Comparison of ENCODE assay signal across 5 fruit fly cellular contexts in the genomic region with DNA sequence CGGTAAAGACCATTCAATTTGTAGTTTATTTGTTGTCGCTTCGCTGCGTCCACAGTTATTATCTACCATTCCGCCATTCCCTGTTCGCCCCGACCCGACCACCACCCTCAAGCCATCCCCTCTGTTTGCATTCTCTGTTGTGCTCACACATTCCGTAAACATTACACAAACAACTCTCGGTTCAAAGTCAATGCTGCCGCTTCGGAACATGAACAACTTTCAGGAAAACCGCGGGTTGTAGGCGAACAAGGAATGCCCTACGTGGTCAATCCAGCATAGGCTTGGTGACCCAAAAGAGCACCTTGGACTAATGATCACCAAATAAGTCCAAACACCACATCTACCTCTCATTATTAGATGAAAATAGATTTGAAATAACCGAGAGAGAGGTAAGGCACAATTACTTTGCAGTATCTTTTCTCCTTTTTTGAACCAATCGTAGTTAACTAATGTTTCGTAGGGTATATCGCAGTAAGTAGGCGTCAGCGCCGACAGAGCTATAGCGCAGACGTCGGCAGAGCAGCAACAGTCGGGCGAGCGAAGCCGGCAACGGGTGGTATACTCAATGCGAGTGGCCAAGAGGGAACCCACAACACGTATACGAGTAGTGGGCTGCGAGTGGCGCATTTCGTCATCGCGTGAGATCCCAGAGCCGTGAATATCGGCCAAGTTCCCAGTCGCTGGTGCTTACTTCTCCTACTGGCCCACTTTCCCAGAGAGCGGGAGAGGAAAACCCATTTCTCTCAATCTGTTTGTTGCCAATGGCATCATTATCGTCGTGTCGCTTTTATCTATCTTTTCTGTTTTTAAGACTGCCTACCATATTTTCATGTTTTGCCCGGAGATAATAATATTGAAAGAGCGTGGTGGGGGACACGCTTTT.
A peak's percentile ranks its signal among the peaks of the same experiment; 100 is the strongest.
TF ChIP-seq lines count a peak whose summit lies in the region.

No protein-coding gene starts in this region.

TF ChIP-seq in whole organism, adult, 20 proteins besides CTCF, POLR2A, EP300 and RAD21 (continued from another document):
- TF ChIP-seq CG12768 (GFP tag; optimal IDR thresholded peaks at IDR 0.05; lab: Kevin White, UChicago) (peak; percentile 89), Mnt (GFP tag; optimal IDR thresholded peaks at IDR 0.05; lab: Kevin White, UChicago) (peak; percentile 71), cic (GFP tag; optimal IDR thresholded peaks at IDR 0.05; lab: Kevin White, UChicago) (peak; percentile 69), Crg-1 (GFP tag; optimal IDR thresholded peaks at IDR 0.05; lab: Kevin White, UChicago) (peak; percentile 58), cnc (optimal IDR thresholded peaks at IDR 0.05; lab: Kevin White, UChicago) (no peak)

TF ChIP-seq in whole organism, embryonic, 481 proteins besides CTCF, POLR2A, EP300 and RAD21 (continued from another document and continues in another):
- TF ChIP-seq CG14050 (GFP tag; IDR thresholded peaks at IDR 0.05; lab: Robert Waterston, UW) (peak; percentile 96), CG34422 (GFP tag; IDR thresholded peaks at IDR 0.05; lab: Robert Waterston, UW) (peak; percentile 94), Hey (tag; optimal IDR thresholded peaks at IDR 0.05; lab: Kevin White, UChicago) (peak; percentile 60), CG10147 (GFP tag; optimal IDR thresholded peaks at IDR 0.05; lab: Kevin White, UChicago) (peak; percentile 97), D19A (tag; optimal IDR thresholded peaks at IDR 0.05; lab: Kevin White, UChicago) (peak; percentile 99), CG13123 (GFP tag; optimal IDR thresholded peaks at IDR 0.05; lab: Kevin White, UChicago) (peak; percentile 77), Xrp1 (GFP tag; IDR thresholded peaks at IDR 0.05; lab: Robert Waterston, UW) (peak; percentile 93), Camta (GFP tag; optimal IDR thresholded peaks at IDR 0.05; lab: Kevin White, UChicago) (peak; percentile 98), btn (GFP tag; optimal IDR thresholded peaks at IDR 0.05; lab: Kevin White, UChicago) (peak; percentile 97), Blimp-1 (GFP tag; optimal IDR thresholded peaks at IDR 0.05; lab: Kevin White, UChicago) (peak; percentile 96), CG33213 (GFP tag; optimal IDR thresholded peaks at IDR 0.05; lab: Kevin White, UChicago) (peak; percentile 97), al (GFP tag; IDR thresholded peaks at IDR 0.05; lab: Robert Waterston, UW) (peak; percentile 90), chinmo (GFP tag; IDR thresholded peaks at IDR 0.05; lab: Robert Waterston, UW; ENCODE audit: partially characterized antibody) (peak; percentile 94), HHEX (GFP tag; optimal IDR thresholded peaks at IDR 0.05; lab: Kevin White, UChicago) (peak; percentile 96), CG16863 (GFP tag; optimal IDR thresholded peaks at IDR 0.05; lab: Kevin White, UChicago) (peak; percentile 95), caup (GFP tag; optimal IDR thresholded peaks at IDR 0.05; lab: Kevin White, UChicago; ENCODE audit: severe bottlenecking) (peak; percentile 96), ssp (GFP tag; IDR thresholded peaks at IDR 0.05; lab: Robert Waterston, UW) (peak; percentile 85), usp (GFP tag; optimal IDR thresholded peaks at IDR 0.05; lab: Kevin White, UChicago) (no peak), toy (GFP tag; IDR thresholded peaks at IDR 0.05; lab: Robert Waterston, UW) (peak; percentile 77), Scr (GFP tag; IDR thresholded peaks at IDR 0.05; lab: Robert Waterston, UW; ENCODE audit: partially characterized antibody) (0 out of 2 replicates have a peak, but pooled peaks have one; percentile 24), sna (GFP tag; IDR thresholded peaks at IDR 0.05; lab: Robert Waterston, UW; ENCODE audit: partially characterized antibody) (0 out of 2 replicates have a peak, but pooled peaks have one; percentile 23), ci (GFP tag; IDR thresholded peaks at IDR 0.05; lab: Robert Waterston, UW) (peak; percentile 80), psq (GFP tag; optimal IDR thresholded peaks at IDR 0.05; lab: Kevin White, UChicago) (peak; percentile 94), Antp (GFP tag; optimal IDR thresholded peaks at IDR 0.05; lab: Kevin White, UChicago) (peak; percentile 99), lilli (GFP tag; optimal IDR thresholded peaks at IDR 0.05; lab: Kevin White, UChicago) (peak; percentile 96), sim (GFP tag; IDR thresholded peaks at IDR 0.05; lab: Robert Waterston, UW) (peak; percentile 63; the same call in 1 of the 2 replicates), H2.0 (GFP tag; IDR thresholded peaks at IDR 0.05; lab: Robert Waterston, UW) (peak; percentile 85)

TF ChIP-seq in whole organism, prepupa, 60 proteins besides CTCF, POLR2A, EP300 and RAD21 (continued from another document and continues in another):
- TF ChIP-seq dac (GFP tag; optimal IDR thresholded peaks at IDR 0.05; lab: Kevin White, UChicago): peak; percentile 59
- TF ChIP-seq CG9139 (GFP tag; optimal IDR thresholded peaks at IDR 0.05; lab: Kevin White, UChicago): peak; percentile 2
- TF ChIP-seq Eip93F (GFP tag; optimal IDR thresholded peaks at IDR 0.05; lab: Kevin White, UChicago): no peak
- TF ChIP-seq svp (GFP tag; lab: Kevin White, UChicago): peak; percentile 67
- peak; percentile 48 for TF ChIP-seq spab (GFP tag; optimal IDR thresholded peaks at IDR 0.05; lab: Kevin White, UChicago)
- peak; percentile 67 for TF ChIP-seq CG8319 (GFP tag; optimal IDR thresholded peaks at IDR 0.05; lab: Kevin White, UChicago)
- peak; percentile 70 for TF ChIP-seq CG6792 (GFP tag; optimal IDR thresholded peaks at IDR 0.05; lab: Kevin White, UChicago)
- no peak for TF ChIP-seq Sox102F (GFP tag; optimal IDR thresholded peaks at IDR 0.05; lab: Kevin White, UChicago)
- TF ChIP-seq CG7368 (GFP tag; optimal IDR thresholded peaks at IDR 0.05; lab: Kevin White, UChicago): peak; percentile 70
- no peak for TF ChIP-seq Hr38 (GFP tag; optimal IDR thresholded peaks at IDR 0.05; lab: Kevin White, UChicago)
- TF ChIP-seq CG8119 (GFP tag; IDR thresholded peaks at IDR 0.05; lab: Robert Waterston, UW): peak; percentile 77
- peak; percentile 46 for TF ChIP-seq CG1621 (tag; optimal IDR thresholded peaks at IDR 0.05; lab: Kevin White, UChicago)
- TF ChIP-seq Sox14 (GFP tag; optimal IDR thresholded peaks at IDR 0.05; lab: Kevin White, UChicago): peak; percentile 40
- peak; percentile 79 for TF ChIP-seq Eip75B (GFP tag; optimal IDR thresholded peaks at IDR 0.05; lab: Kevin White, UChicago)
- peak; percentile 84 for TF ChIP-seq CG6276 (GFP tag; optimal IDR thresholded peaks at IDR 0.05; lab: Kevin White, UChicago)
- peak; percentile 69 for TF ChIP-seq CG3032 (tag; optimal IDR thresholded peaks at IDR 0.05; lab: Kevin White, UChicago)
- peak; percentile 24 for TF ChIP-seq vri (GFP tag; optimal IDR thresholded peaks at IDR 0.05; lab: Kevin White, UChicago)
- TF ChIP-seq Lpt (GFP tag; optimal IDR thresholded peaks at IDR 0.05; lab: Kevin White, UChicago): peak; percentile 80
- TF ChIP-seq topi (GFP tag; optimal IDR thresholded peaks at IDR 0.05; lab: Kevin White, UChicago): peak; percentile 59
- TF ChIP-seq Hr39 (GFP tag; optimal IDR thresholded peaks at IDR 0.05; lab: Kevin White, UChicago): peak; percentile 40
- TF ChIP-seq net (GFP tag; optimal IDR thresholded peaks at IDR 0.05; lab: Kevin White, UChicago): peak; percentile 69
- peak; percentile 61 to 72 for TF ChIP-seq ss (GFP tag; optimal IDR thresholded peaks at IDR 0.05; lab: Kevin White, UChicago)
- TF ChIP-seq CG16779 (tag; optimal IDR thresholded peaks at IDR 0.05; lab: Kevin White, UChicago): peak; percentile 67
- TF ChIP-seq CG31627 (GFP tag; optimal IDR thresholded peaks at IDR 0.05; lab: Kevin White, UChicago): peak; percentile 39
- TF ChIP-seq CG6854 (GFP tag; optimal IDR thresholded peaks at IDR 0.05; lab: Kevin White, UChicago): no peak
- TF ChIP-seq salr (GFP tag; optimal IDR thresholded peaks at IDR 0.05; lab: Kevin White, UChicago): peak in 1 of 2 experiments; percentile 63
- TF ChIP-seq fd85E (GFP tag; optimal IDR thresholded peaks at IDR 0.05; lab: Kevin White, UChicago): peak; percentile 13
- TF ChIP-seq CG6808 (GFP tag; optimal IDR thresholded peaks at IDR 0.05; lab: Kevin White, UChicago): peak; percentile 66
- peak; percentile 63 for TF ChIP-seq CG4318 (GFP tag; optimal IDR thresholded peaks at IDR 0.05; lab: Kevin White, UChicago)
- TF ChIP-seq CG15336 (GFP tag; IDR thresholded peaks at IDR 0.05; lab: Robert Waterston, UW): peak; percentile 64; the same call in 1 of the 2 replicates

TF ChIP-seq in whole organism, pupa, 21 proteins besides CTCF, POLR2A, EP300 and RAD21 (continued from another document):
- TF ChIP-seq gl (tag; optimal IDR thresholded peaks at IDR 0.05; lab: Kevin White, UChicago): peak; percentile 50
- peak; percentile 81 for TF ChIP-seq CG32121 (GFP tag; IDR thresholded peaks at IDR 0.05; lab: Robert Waterston, UW)
- peak; percentile 24 for TF ChIP-seq EcR (GFP tag; optimal IDR thresholded peaks at IDR 0.05; lab: Kevin White, UChicago)

TF ChIP-seq in whole organism, wandering third instar larva, 38 proteins besides CTCF, POLR2A, EP300 and RAD21 (continued from another document):
- no peak for TF ChIP-seq sage (GFP tag; optimal IDR thresholded peaks at IDR 0.05; lab: Kevin White, UChicago)
- TF ChIP-seq psq (GFP tag; optimal IDR thresholded peaks at IDR 0.05; lab: Kevin White, UChicago): peak; percentile 43
- no peak for TF ChIP-seq jim (GFP tag; optimal IDR thresholded peaks at IDR 0.05; lab: Kevin White, UChicago)
- no peak for TF ChIP-seq GATAd (GFP tag; optimal IDR thresholded peaks at IDR 0.05; lab: Kevin White, UChicago)
- TF ChIP-seq ey (GFP tag; optimal IDR thresholded peaks at IDR 0.05; lab: Kevin White, UChicago): peak; percentile 55
- no peak for TF ChIP-seq lola (GFP tag; optimal IDR thresholded peaks at IDR 0.05; lab: Kevin White, UChicago)
- no peak for TF ChIP-seq Rel (GFP tag; optimal IDR thresholded peaks at IDR 0.05; lab: Kevin White, UChicago)
- no peak for TF ChIP-seq Rel (tag; optimal IDR thresholded peaks at IDR 0.05; lab: Kevin White, UChicago)
- TF ChIP-seq CrebA (GFP tag; optimal IDR thresholded peaks at IDR 0.05; lab: Kevin White, UChicago; ENCODE audit: borderline replicate concordance): no peak
- no peak for TF ChIP-seq Abd-B (GFP tag; optimal IDR thresholded peaks at IDR 0.05; lab: Kevin White, UChicago)
- TF ChIP-seq rgr (GFP tag; optimal IDR thresholded peaks at IDR 0.05; lab: Kevin White, UChicago): peak; percentile 36
- no peak for TF ChIP-seq Mio (GFP tag; optimal IDR thresholded peaks at IDR 0.05; lab: Kevin White, UChicago)
- TF ChIP-seq Vsx2 (GFP tag; optimal IDR thresholded peaks at IDR 0.05; lab: Kevin White, UChicago; ENCODE audit: partially characterized antibody): no peak
- TF ChIP-seq Myc (optimal IDR thresholded peaks at IDR 0.05; lab: Kevin White, UChicago): no peak
- TF ChIP-seq brk (GFP tag; optimal IDR thresholded peaks at IDR 0.05; lab: Kevin White, UChicago): no peak
- no peak for TF ChIP-seq Hr78 (GFP tag; optimal IDR thresholded peaks at IDR 0.05; lab: Kevin White, UChicago)
